Worm (Caenorhabditis elegans): ENCODE data around the gene Y113G7B.27.
A peak's percentile ranks its signal among the peaks of the same experiment; 100 is the strongest.

Gene Y113G7B.27

ce11 chrV:20241243-20241862 is 48.7 kb downstream of the Y113G7B.27 start (continued):
- no peak for TF ChIP-seq lin-35 (GFP tag; optimal IDR thresholded peaks at IDR 0.05)
- TF ChIP-seq lag-1 (GFP tag; IDR thresholded peaks at IDR 0.05): no peak
- peak; percentile 62 for TF ChIP-seq fkh-3 (tag; optimal IDR thresholded peaks at IDR 0.05)
- no peak for TF ChIP-seq madf-8 (GFP tag; conservative IDR thresholded peaks at IDR 0.05)
- TF ChIP-seq ztf-18 (tag; optimal IDR thresholded peaks at IDR 0.05): no peak
- TF ChIP-seq lin-40 (tag; optimal IDR thresholded peaks at IDR 0.05): no peak
- no peak for TF ChIP-seq sdz-38 (tag; optimal IDR thresholded peaks at IDR 0.05)
- no peak for TF ChIP-seq nfya-2 (GFP tag; IDR thresholded peaks at IDR 0.05)
- TF ChIP-seq gei-17 (GFP tag; optimal IDR thresholded peaks at IDR 0.05): no peak
- no peak for TF ChIP-seq tbp1 (GFP tag; optimal IDR thresholded peaks at IDR 0.05)
- no peak for TF ChIP-seq B0035.1 (tag; optimal IDR thresholded peaks at IDR 0.05)
- TF ChIP-seq ccch-3 (GFP tag; optimal IDR thresholded peaks at IDR 0.05): no peak
- no peak for TF ChIP-seq D2030.7 (GFP tag; IDR thresholded peaks at IDR 0.05)
- TF ChIP-seq hsf-1 (GFP tag; IDR thresholded peaks at IDR 0.05): no peak
- TF ChIP-seq F23B12.7 (tag; optimal IDR thresholded peaks at IDR 0.05; ENCODE audit: insufficient read depth): no peak
- no peak for TF ChIP-seq Y67H2A.10 (GFP tag; conservative IDR thresholded peaks at IDR 0.05)
- no peak for TF ChIP-seq ceh-100 (GFP tag; IDR thresholded peaks at IDR 0.05)
- no peak for TF ChIP-seq ceh-91 (GFP tag; IDR thresholded peaks at IDR 0.05)
- no peak for TF ChIP-seq mel-28 (tag; optimal IDR thresholded peaks at IDR 0.05; ENCODE audit: borderline replicate concordance)
- TF ChIP-seq nfyb-1 (GFP tag; IDR thresholded peaks at IDR 0.05): 0 out of 2 replicates have a peak, but pooled peaks have one; percentile 18
- TF ChIP-seq dpff-1 (tag; optimal IDR thresholded peaks at IDR 0.05): no peak
- TF ChIP-seq snpc-1.3 (tag; optimal IDR thresholded peaks at IDR 0.05; ENCODE audit: insufficient read depth): no peak
- no peak for TF ChIP-seq lir-1 (GFP tag; conservative IDR thresholded peaks at IDR 0.05)
